Worm (Caenorhabditis elegans) whole organism, L4 larva: ENCODE measurements around the gene nhr-101.
A peak's percentile ranks its signal among the peaks of the same experiment; 100 is the strongest.

Experiments used
- F37D6.2 ChIP-seq: sonication (generic microtip); optimal IDR thresholded peaks from 2 replicates; lab custom pipeline; 2016; ENCODE audit warnings: mild to moderate bottlenecking, missing genetic modification characterization, missing compliant biosample characterization
- F49E8.2 ChIP-seq: sonication (generic microtip); optimal IDR thresholded peaks from 2 replicates; lab custom pipeline; 2016; ENCODE audit warnings: missing compliant biosample characterization, mild to moderate bottlenecking, missing genetic modification characterization, borderline replicate concordance
- T20F7.1 ChIP-seq: fragments of 200-800 bp; sonication (Bioruptor generic); optimal IDR thresholded peaks from 2 replicates; lab custom pipeline; 2018; ENCODE audit warnings: mild to moderate bottlenecking, missing genetic modification characterization, missing compliant biosample characterization
- T26A8.4 ChIP-seq: fragments of 200-800 bp; sonication (Bioruptor generic); IDR thresholded peaks from 2 replicates; pipeline ENCODE4 v1.3.6; 2022; ENCODE audit warnings: missing genetic modification characterization, missing compliant biosample characterization
- Y75B8A.6 ChIP-seq: fragments of 200-800 bp; sonication (Bioruptor generic); IDR thresholded peaks from 2 replicates; pipeline ENCODE4 v1.3.6; 2022; ENCODE audit warnings: missing genetic modification reagents, missing genetic modification characterization, missing compliant biosample characterization
- aha-1 ChIP-seq: fragments of 150-350 bp; peaks from one replicate; lab custom pipeline; 2014; ENCODE audit warnings: missing biosample characterization, missing genetic modification characterization
- attf-4 ChIP-seq: sonication (generic microtip); optimal IDR thresholded peaks from 3 replicates; lab custom pipeline; 2017; ENCODE audit warnings: missing biosample characterization, missing genetic modification characterization
- ceh-28 ChIP-seq: fragments of 150-350 bp; optimal IDR thresholded peaks from 2 replicates; lab custom pipeline; 2014; ENCODE audit warnings: missing biosample characterization, missing genetic modification reagents, missing genetic modification characterization
- daf-8 ChIP-seq: fragments of 200-800 bp; sonication (Bioruptor generic); IDR thresholded peaks from 2 replicates; pipeline ENCODE4 v1.3.6; 2022; ENCODE audit warnings: missing genetic modification characterization, missing compliant biosample characterization
- dve-1 ChIP-seq: sonication (generic microtip); optimal IDR thresholded peaks from 2 replicates; lab custom pipeline; 2017; ENCODE audit warnings: antibody characterized with exemption, mild to moderate bottlenecking, missing genetic modification characterization, missing compliant biosample characterization; ENCODE audit not compliant: insufficient read depth
- lim-7 ChIP-seq: fragments of 200-800 bp; sonication (Bioruptor generic); IDR thresholded peaks from 2 replicates; pipeline ENCODE4 v1.3.6; 2022; ENCODE audit warnings: missing genetic modification characterization, missing compliant biosample characterization
- lin-1 ChIP-seq: fragments of 200-800 bp; sonication (Bioruptor generic); IDR thresholded peaks from 2 replicates; pipeline ENCODE4 v1.3.6; 2022; ENCODE audit warnings: missing genetic modification reagents, missing genetic modification characterization, missing compliant biosample characterization
- lin-15B ChIP-seq: fragments of 150-350 bp; sonication (generic microtip); optimal IDR thresholded peaks from 3 replicates; lab custom pipeline; 2014; ENCODE audit warnings: missing biosample characterization, missing genetic modification characterization
- lin-39 ChIP-seq: fragments of 150-350 bp; optimal IDR thresholded peaks from 2 replicates; lab custom pipeline; 2014; ENCODE audit warnings: missing biosample characterization, missing genetic modification reagents, missing genetic modification characterization
- mep-1 ChIP-seq: fragments of 150-350 bp; sonication (generic microtip); optimal IDR thresholded peaks from 3 replicates; lab custom pipeline; 2014; ENCODE audit warnings: missing biosample characterization, missing genetic modification characterization
- mxl-3 ChIP-seq: fragments of 200-800 bp; sonication (Bioruptor generic); optimal IDR thresholded peaks from 2 replicates; lab custom pipeline; 2018; ENCODE audit warnings: mild to moderate bottlenecking, missing genetic modification characterization, missing compliant biosample characterization
- nhr-237 ChIP-seq: sonication (generic microtip); optimal IDR thresholded peaks from 2 replicates; lab custom pipeline; 2017; ENCODE audit warnings: missing biosample characterization, missing genetic modification characterization
- pha-4 ChIP-seq, 2 experiments: fragments of 150-350 bp in 1 of 2; fragments of 200-800 bp in 1 of 2; sonication (Bioruptor generic) in 1 of 2; IDR thresholded peaks in 1 of 2; optimal IDR thresholded peaks in 1 of 2; 2 replicates each; pipeline versions ENCODE4 v1.3.6 to Lab custom; 2014 to 2022; ENCODE audit warnings: missing genetic modification characterization in 2 of 2, missing genetic modification reagents in 2 of 2, missing biosample characterization in 1 of 2, missing compliant biosample characterization in 1 of 2
- pqm-1 ChIP-seq: sonication (generic microtip); optimal IDR thresholded peaks from 2 replicates; lab custom pipeline; 2017; ENCODE audit warnings: missing biosample characterization, missing genetic modification characterization
- saeg-2 ChIP-seq: fragments of 200-800 bp; sonication (Bioruptor generic); IDR thresholded peaks from 2 replicates; pipeline ENCODE4 v1.3.6; 2022; ENCODE audit warnings: missing genetic modification reagents, missing genetic modification characterization, missing compliant biosample characterization
- skn-1 ChIP-seq: fragments of 150-350 bp; optimal IDR thresholded peaks from 2 replicates; lab custom pipeline; 2014; ENCODE audit warnings: missing biosample characterization, missing genetic modification characterization
- snpc-4 ChIP-seq: fragments of 150-350 bp; optimal IDR thresholded peaks from 2 replicates; lab custom pipeline; 2014; ENCODE audit warnings: missing biosample characterization, missing genetic modification characterization
- spr-1 ChIP-seq: sonication (generic microtip); optimal IDR thresholded peaks from 2 replicates; lab custom pipeline; 2016; ENCODE audit warnings: mild to moderate bottlenecking, missing genetic modification characterization, missing compliant biosample characterization
- unc-62 ChIP-seq, 3 experiments: fragments of 150-350 bp in 1 of 3; sonication (generic microtip); optimal IDR thresholded peaks in 2 of 3; peaks in 1 of 3; 1 replicate in 1 of 3; 2 replicates in 2 of 3; lab custom pipeline; 2014 to 2017; ENCODE audit warnings: missing biosample characterization in 3 of 3, missing genetic modification characterization in 3 of 3, missing genetic modification reagents in 3 of 3, missing genotype in 1 of 3
- vab-7 ChIP-seq: fragments of 200-800 bp; sonication (Bioruptor generic); IDR thresholded peaks from 2 replicates; pipeline ENCODE4 v1.3.6; 2022; ENCODE audit warnings: missing genetic modification reagents, missing genetic modification characterization, missing compliant biosample characterization
- zfp-3 ChIP-seq: fragments of 200-800 bp; sonication (Bioruptor generic); conservative IDR thresholded peaks from 2 replicates; pipeline ENCODE4 v1.3.6; 2022; ENCODE audit warnings: missing genetic modification reagents, missing genetic modification characterization, missing compliant biosample characterization
- ztf-11 ChIP-seq: fragments of 150-350 bp; optimal IDR thresholded peaks from 2 replicates; lab custom pipeline; 2014; ENCODE audit warnings: missing biosample characterization, missing genetic modification characterization
- ztf-7 ChIP-seq: fragments of 150-350 bp; optimal IDR thresholded peaks from 2 replicates; lab custom pipeline; 2014; ENCODE audit warnings: missing biosample characterization, missing genetic modification characterization

The nhr-101 gene

DNA sequence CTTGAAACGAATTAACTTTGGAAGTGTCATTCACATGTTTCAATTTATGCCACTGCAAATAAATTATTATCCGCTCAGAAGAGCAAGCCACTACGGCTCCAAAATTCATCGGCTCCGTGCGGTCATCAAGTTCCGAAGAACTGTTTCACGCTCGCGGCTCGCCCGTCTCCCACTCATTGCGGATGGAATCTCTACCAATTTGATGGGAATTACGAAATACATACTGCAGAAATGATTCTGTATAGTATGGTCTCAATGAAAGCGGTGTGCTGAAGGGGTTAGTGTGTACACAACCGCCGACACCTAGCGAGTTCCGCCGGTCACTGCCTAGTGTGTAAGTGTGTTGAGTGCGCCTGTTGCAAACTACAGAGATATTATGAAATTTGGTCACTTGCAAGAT, 14.8 kb downstream of the nhr-101 start:
- TF ChIP-seq saeg-2 (GFP tag; lab: Robert Waterston, UW) (0 out of 2 replicates have a peak, but pooled peaks have one; percentile 25), zfp-3 (GFP tag; lab: Robert Waterston, UW) (no peak), mxl-3 (GFP tag; lab: Kevin White, UChicago) (peak; percentile 36), snpc-4 (tag; lab: Kevin White, UChicago) (peak; percentile 83), F37D6.2 (no peak), pha-4 (GFP tag; IDR thresholded peaks at IDR 0.05; lab: Robert Waterston, UW) (0 out of 2 replicates have a peak, but pooled peaks have one; percentile 34), pha-4 (tag; optimal IDR thresholded peaks at IDR 0.05; lab: Kevin White, UChicago) (no peak), attf-4 (tag; lab: Kevin White, UChicago) (no peak), F49E8.2 (tag; lab: Kevin White, UChicago) (peak; percentile 73), ztf-7 (tag; lab: Kevin White, UChicago) (peak; percentile 2), mep-1 (tag; lab: Kevin White, UChicago) (no peak), pqm-1 (tag; lab: Kevin White, UChicago) (no peak), spr-1 (no peak), lin-15B (tag; lab: Kevin White, UChicago) (no peak)

- TF ChIP-seq daf-8 (GFP tag; lab: Robert Waterston, UW), result no peak
- no peak for TF ChIP-seq vab-7 (GFP tag; lab: Robert Waterston, UW)
- TF ChIP-seq, all 104 proteins: peak for 0
Measured at ce11 chrV:11589433-11589832, 19.2 kb downstream of the nhr-101 start, which contains the start of gene srx-82. TSS of gene srx-82 (plus strand) at chrV:11589733.

DNA sequence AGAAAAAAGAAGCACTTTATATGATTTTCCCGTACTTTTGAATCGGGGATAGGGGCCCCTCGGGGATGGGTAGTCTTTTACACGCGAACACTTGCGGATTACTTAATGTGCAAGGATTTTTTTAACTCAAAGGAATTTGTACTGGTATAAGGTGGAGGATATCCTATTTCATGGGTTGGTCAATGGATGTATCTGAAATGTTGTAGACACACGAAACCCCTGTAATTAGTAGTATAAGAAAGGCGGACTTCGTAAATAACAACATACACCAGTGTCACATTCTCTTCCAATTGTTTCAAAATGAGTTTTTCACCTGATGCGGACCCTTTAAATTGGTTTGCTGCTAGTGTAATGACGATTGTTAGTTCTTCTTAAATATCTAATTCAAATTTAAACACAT, 23.2 kb downstream of the nhr-101 start, which contains the start of gene srx-80:
Gene srx-80 (plus strand): TSS at position 301 of the 400 bp plus-strand sequence.
- TF ChIP-seq ztf-11 (tag; lab: Kevin White, UChicago), result no peak
- no peak for TF ChIP-seq T20F7.1 (GFP tag; lab: Kevin White, UChicago)
- TF ChIP-seq lin-39 (tag; lab: Kevin White, UChicago), result no peak
- TF ChIP-seq, all 104 proteins: peak for 0

DNA sequence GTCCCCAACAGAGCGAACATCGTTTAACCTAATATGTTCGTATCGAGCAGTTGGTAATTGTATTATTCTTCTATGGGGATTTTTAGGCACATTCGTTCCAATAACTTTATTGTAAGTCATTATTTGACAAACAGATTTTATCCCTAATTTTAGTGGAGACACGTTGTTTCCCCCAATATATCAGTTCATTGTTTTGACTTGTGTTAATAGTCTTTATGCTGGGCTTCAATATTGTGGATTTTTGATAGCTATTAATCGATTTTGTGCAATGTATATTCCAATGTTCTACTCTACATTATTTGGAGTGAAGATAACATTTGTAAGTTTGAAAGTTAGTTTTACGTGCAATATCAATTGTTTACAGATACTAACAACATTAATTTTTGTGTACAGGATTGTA, 23.6 kb downstream of the nhr-101 start:
- peak in 1 of 2 experiments; percentile 94 for TF ChIP-seq unc-62 (GFP tag; optimal IDR thresholded peaks at IDR 0.05 in 1 of 2; lab: Kevin White, UChicago)
- no peak for TF ChIP-seq unc-62 (tag; optimal IDR thresholded peaks at IDR 0.05; lab: Kevin White, UChicago)
- no peak for TF ChIP-seq attf-4 (tag; lab: Kevin White, UChicago)

DNA sequence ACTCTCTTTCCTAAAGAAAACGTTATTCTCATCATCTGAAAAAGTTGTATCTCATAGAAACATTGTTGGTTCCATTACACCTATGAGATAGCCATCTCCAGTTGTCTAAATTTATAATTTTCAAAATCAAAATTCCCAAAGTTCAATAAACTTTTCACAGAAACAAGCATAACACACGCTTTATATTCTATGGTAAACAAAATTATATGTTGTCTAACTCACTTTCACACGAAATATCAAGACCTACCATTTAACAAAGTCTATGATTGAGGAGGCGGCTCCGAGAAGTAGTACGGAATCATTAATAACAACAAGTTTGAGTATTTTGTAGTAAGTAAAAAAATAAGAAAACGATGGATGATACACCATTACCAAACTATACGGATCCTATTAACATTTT, 28.5 kb downstream of the nhr-101 start, which contains the start of gene srx-84:
Gene srx-84 (plus strand): TSS at position 301 of the 400 bp plus-strand sequence.
- TF ChIP-seq skn-1 (no peak), nhr-237 (tag; lab: Kevin White, UChicago) (no peak), Y75B8A.6 (no peak), lin-1 (no peak), vab-7 (GFP tag; lab: Robert Waterston, UW) (no peak), dve-1 (no peak), ceh-28 (no peak), lim-7 (GFP tag; lab: Robert Waterston, UW) (no peak), aha-1 (tag; lab: Kevin White, UChicago) (no peak)

DNA sequence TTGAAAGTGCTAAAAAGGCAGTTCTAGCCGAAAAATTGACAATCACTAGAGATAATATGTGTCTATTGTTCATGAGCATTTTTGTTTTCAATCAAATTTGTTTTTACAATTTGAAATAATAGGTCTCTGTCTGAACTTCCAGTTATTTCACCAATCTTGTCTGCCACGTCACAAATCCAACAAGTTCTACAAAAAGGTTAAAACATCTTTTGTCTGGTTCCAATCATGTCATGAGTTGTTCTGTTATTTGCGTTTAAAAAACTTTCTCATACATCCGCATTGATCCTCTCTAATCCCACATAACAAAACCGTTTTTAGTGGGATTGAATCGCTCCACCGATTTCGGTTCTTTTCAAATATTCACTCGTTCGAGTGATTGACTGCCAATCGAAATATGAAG, 30.5 kb downstream of the nhr-101 start, which contains the start of gene F35B12.9:
Gene F35B12.9 (plus strand): TSS at position 372 of the 400 bp plus-strand sequence.
- peak in 1 of 2 experiments; percentile 18 for TF ChIP-seq unc-62 (GFP tag; optimal IDR thresholded peaks at IDR 0.05 in 1 of 2; lab: Kevin White, UChicago)
- TF ChIP-seq unc-62 (tag; optimal IDR thresholded peaks at IDR 0.05; lab: Kevin White, UChicago), result no peak
- no peak for TF ChIP-seq T26A8.4 (GFP tag; lab: Robert Waterston, UW)
- peak; percentile 94 for TF ChIP-seq aha-1 (tag; lab: Kevin White, UChicago)
- no peak for TF ChIP-seq vab-7 (GFP tag; lab: Robert Waterston, UW)
- TF ChIP-seq, all 104 proteins: peak for 2
